Worm (Caenorhabditis elegans) whole organism, late embryonic: ENCODE measurements around the gene pfs-2.

Source experiments
- C08G9.2 ChIP-seq: sonication (generic microtip); optimal IDR thresholded peaks from 2 replicates; lab custom pipeline; 2016; ENCODE audit warnings: mild to moderate bottlenecking, missing genetic modification characterization, moderate library complexity, missing compliant biosample characterization
- ahr-1 ChIP-seq: sonication (generic microtip); optimal IDR thresholded peaks from 2 replicates; lab custom pipeline; 2016; ENCODE audit warnings: missing genetic modification characterization, missing compliant biosample characterization
- ama-1 ChIP-seq: fragments of 150-350 bp; optimal IDR thresholded peaks from 2 replicates; lab custom pipeline; 2014
- ceh-31 ChIP-seq: sonication (generic microtip); optimal IDR thresholded peaks from 2 replicates; lab custom pipeline; 2016; ENCODE audit warnings: missing genetic modification characterization, missing compliant biosample characterization
- madf-2 ChIP-seq: sonication (generic microtip); optimal IDR thresholded peaks from 2 replicates; lab custom pipeline; 2017; ENCODE audit warnings: missing genetic modification characterization, missing compliant biosample characterization
- pat-9 ChIP-seq: fragments of 200-800 bp; sonication (Bioruptor generic); optimal IDR thresholded peaks from 2 replicates; lab custom pipeline; 2018; ENCODE audit warnings: mild to moderate bottlenecking, missing genetic modification characterization, moderate library complexity, missing compliant biosample characterization

DNA sequence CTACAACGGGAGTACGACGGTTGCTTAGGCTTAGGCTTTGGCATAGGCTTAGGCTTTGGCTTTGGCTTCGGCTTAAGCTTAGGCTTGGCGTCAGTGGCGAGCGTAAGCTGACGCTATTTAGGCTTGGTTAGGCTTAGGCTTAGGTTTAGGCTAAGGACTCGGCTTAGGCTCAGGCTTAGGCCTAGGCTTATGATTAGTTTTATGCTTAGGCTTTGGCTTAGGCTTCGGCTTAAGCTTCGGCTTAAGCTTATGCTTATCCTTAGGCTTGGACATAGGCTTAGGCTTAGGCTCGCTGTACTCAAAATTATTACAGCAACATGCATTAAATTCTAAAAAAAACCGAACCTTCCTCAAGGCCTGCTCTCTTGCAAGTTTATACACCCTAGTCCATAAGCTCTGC, 16.4 kb downstream of the pfs-2 start:
- TF ChIP-seq pat-9 (tag; lab: Kevin White, UChicago) (no peak), ama-1 (lab: Kevin White, UChicago) (no peak), ahr-1 (tag; lab: Kevin White, UChicago) (no peak), C08G9.2 (tag; lab: Kevin White, UChicago) (no peak), madf-2 (tag; lab: Kevin White, UChicago) (no peak), ceh-31 (tag; lab: Kevin White, UChicago) (no peak)
